Fruit fly (Drosophila melanogaster): ENCODE measurements around the gene mura.

The mura gene

DNA sequence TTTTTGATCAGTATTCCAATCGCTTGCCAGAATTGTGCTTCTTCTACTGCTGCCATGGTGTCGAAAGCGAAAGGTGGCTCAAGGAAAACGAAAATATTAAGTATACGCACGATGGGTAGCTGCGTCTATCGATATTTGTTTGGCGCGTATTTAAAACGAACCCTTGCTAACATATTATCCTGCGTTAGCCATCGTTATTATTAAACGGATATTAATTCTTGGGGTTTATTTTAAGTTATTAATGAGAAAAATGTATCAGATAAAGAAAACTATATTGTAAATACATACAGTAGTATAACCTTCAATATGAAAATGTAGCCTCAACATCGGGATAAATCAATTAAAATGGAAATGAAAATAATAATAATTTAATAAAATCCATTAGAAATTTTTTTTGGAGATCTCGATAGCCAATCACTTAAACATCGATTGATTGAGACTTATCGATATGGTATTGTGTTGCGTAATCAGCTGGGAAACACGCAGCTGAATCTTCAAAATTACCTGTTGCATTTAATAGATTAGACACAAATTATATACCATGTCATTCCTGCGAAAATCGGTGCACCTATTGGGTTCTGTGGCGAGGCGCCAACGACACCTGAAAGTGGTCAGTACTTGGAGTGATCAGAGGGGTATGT lies 3.8 kb upstream of the mura start, which contains the start of the genes CG9386 and BckdhA (continued):
- TF ChIP-seq jumu (GFP tag; optimal IDR thresholded peaks at IDR 0.05), result peak; percentile 30
- no peak for TF ChIP-seq crol (GFP tag; IDR thresholded peaks at IDR 0.05)
- no peak for TF ChIP-seq CG11093 (GFP tag; IDR thresholded peaks at IDR 0.05)
- TF ChIP-seq Dek (tag; optimal IDR thresholded peaks at IDR 0.05), result peak; percentile 62
- no peak for TF ChIP-seq da (GFP tag; optimal IDR thresholded peaks at IDR 0.05)
- TF ChIP-seq CG34376 (GFP tag; optimal IDR thresholded peaks at IDR 0.05), result peak; percentile 46
- TF ChIP-seq Trl (optimal IDR thresholded peaks at IDR 0.05), result no peak
- peak; percentile 52 for TF ChIP-seq Trl (GFP tag; optimal IDR thresholded peaks at IDR 0.05)
- peak in 1 of 2 experiments; percentile 40 for TF ChIP-seq chif (GFP tag; optimal IDR thresholded peaks at IDR 0.05)
- no peak for TF ChIP-seq Side (GFP tag; optimal IDR thresholded peaks at IDR 0.05)
- peak; percentile 75 for TF ChIP-seq mam (GFP tag; optimal IDR thresholded peaks at IDR 0.05)
- TF ChIP-seq H15 (GFP tag; IDR thresholded peaks at IDR 0.05), result no peak
- peak; percentile 77 for TF ChIP-seq CG13287 (GFP tag; IDR thresholded peaks at IDR 0.05; ENCODE audit: partially characterized antibody)
- TF ChIP-seq CG1024 (GFP tag; IDR thresholded peaks at IDR 0.05), result no peak
- TF ChIP-seq inv (GFP tag; IDR thresholded peaks at IDR 0.05; ENCODE audit: partially characterized antibody), result peak; percentile 54
- peak; percentile 17 for TF ChIP-seq cato (GFP tag; optimal IDR thresholded peaks at IDR 0.05; ENCODE audit: borderline replicate concordance)
- TF ChIP-seq CG8478 (optimal IDR thresholded peaks at IDR 0.05), result no peak
- TF ChIP-seq toy (GFP tag; IDR thresholded peaks at IDR 0.05), result no peak
- TF ChIP-seq HHEX (GFP tag; optimal IDR thresholded peaks at IDR 0.05), result peak; percentile 32
- peak; percentile 98 for TF ChIP-seq CG7372 (GFP tag; IDR thresholded peaks at IDR 0.05)
- no peak for TF ChIP-seq CG32772 (GFP tag; IDR thresholded peaks at IDR 0.05)
- TF ChIP-seq unc-4 (GFP tag; IDR thresholded peaks at IDR 0.05; ENCODE audit: partially characterized antibody), result peak; percentile 73
- peak; percentile 64 for TF ChIP-seq CG2712 (tag; optimal IDR thresholded peaks at IDR 0.05)
- TF ChIP-seq zfh1 (GFP tag; IDR thresholded peaks at IDR 0.05), result no peak
- peak; percentile 73 for TF ChIP-seq CG12391 (tag; optimal IDR thresholded peaks at IDR 0.05)
- peak; percentile 71 for TF ChIP-seq slbo (GFP tag; IDR thresholded peaks at IDR 0.05)
- no peak for TF ChIP-seq CG12236 (GFP tag; optimal IDR thresholded peaks at IDR 0.05)
- no peak for TF ChIP-seq tap (tag; optimal IDR thresholded peaks at IDR 0.05)
- peak; percentile 52 for TF ChIP-seq CG17186 (GFP tag; optimal IDR thresholded peaks at IDR 0.05)
- peak; percentile 35 for TF ChIP-seq Ets97D (GFP tag; optimal IDR thresholded peaks at IDR 0.05)
- no peak for TF ChIP-seq ab (GFP tag; optimal IDR thresholded peaks at IDR 0.05)
- no peak for TF ChIP-seq Hr39 (optimal IDR thresholded peaks at IDR 0.05)
- peak; percentile 95 for TF ChIP-seq Ets65A (GFP tag)
- TF ChIP-seq pfk (GFP tag; optimal IDR thresholded peaks at IDR 0.05), result no peak
- no peak for TF ChIP-seq CG3838 (GFP tag; optimal IDR thresholded peaks at IDR 0.05)
- TF ChIP-seq D19A (tag; optimal IDR thresholded peaks at IDR 0.05), result peak; percentile 38
- TF ChIP-seq CG17361 (GFP tag; IDR thresholded peaks at IDR 0.05), result peak; percentile 74; the same call in 2 of the 3 replicates
- no peak for TF ChIP-seq cg (GFP tag; optimal IDR thresholded peaks at IDR 0.05)
- TF ChIP-seq pnt (GFP tag; optimal IDR thresholded peaks at IDR 0.05), result peak; percentile 34
- TF ChIP-seq CG4707 (GFP tag; optimal IDR thresholded peaks at IDR 0.05), result no peak
- no peak for TF ChIP-seq btn (GFP tag; optimal IDR thresholded peaks at IDR 0.05)
- peak; percentile 77 for TF ChIP-seq CG9437 (GFP tag; optimal IDR thresholded peaks at IDR 0.05)
- TF ChIP-seq Opbp (GFP tag; IDR thresholded peaks at IDR 0.05; ENCODE audit: partially characterized antibody), result 0 out of 3 replicates have a peak, but pooled peaks have one; percentile 5
- no peak for TF ChIP-seq Asciz (GFP tag; optimal IDR thresholded peaks at IDR 0.05)
- no peak for TF ChIP-seq CG3726 (GFP tag; IDR thresholded peaks at IDR 0.05)
- peak; percentile 57; the same call in 2 of the 3 replicates for TF ChIP-seq CG11456 (GFP tag; IDR thresholded peaks at IDR 0.05)
- TF ChIP-seq Poxn (GFP tag; IDR thresholded peaks at IDR 0.05), result no peak
- peak; percentile 26 for TF ChIP-seq CG9876 (GFP tag; optimal IDR thresholded peaks at IDR 0.05)
- no peak for TF ChIP-seq Hey (tag; optimal IDR thresholded peaks at IDR 0.05)
- TF ChIP-seq Dp (GFP tag; optimal IDR thresholded peaks at IDR 0.05), result peak; percentile 77
- peak; percentile 59; the same call in 1 of the 2 replicates for TF ChIP-seq sob (GFP tag; IDR thresholded peaks at IDR 0.05)
- TF ChIP-seq schlank (tag; optimal IDR thresholded peaks at IDR 0.05), result no peak
